Fruit fly (Drosophila melanogaster): ENCODE results near the gene Dab.

- no peak for TF ChIP-seq cyc (GFP tag; optimal IDR thresholded peaks at IDR 0.05)
- TF ChIP-seq Ets96B (tag; optimal IDR thresholded peaks at IDR 0.05), result no peak
- TF ChIP-seq Blimp-1 (GFP tag; optimal IDR thresholded peaks at IDR 0.05), result no peak
Measured at dm6 chr3L:16698089-16698488, 13.8 kb upstream of the Dab start.
